Worm (Caenorhabditis elegans) whole organism, L4 larva: Measurements from ENCODE around the gene pmpl-1.
A peak's percentile ranks its signal among the peaks of the same experiment; 100 is the strongest.

Experiments used
- D1046.2 ChIP-seq: fragments of 200-800 bp; sonication (Bioruptor generic); IDR thresholded peaks from 2 replicates; pipeline ENCODE4 v1.3.6; 2022; ENCODE audit warnings: missing genetic modification characterization, missing compliant biosample characterization
- F44E2.7 ChIP-seq: fragments of 200-800 bp; sonication (Bioruptor generic); IDR thresholded peaks from 2 replicates; pipeline ENCODE4 v2.1.2; 2022; ENCODE audit warnings: missing genetic modification characterization, missing compliant biosample characterization
- Y75B8A.6 ChIP-seq: fragments of 200-800 bp; sonication (Bioruptor generic); IDR thresholded peaks from 2 replicates; pipeline ENCODE4 v1.3.6; 2022; ENCODE audit warnings: missing genetic modification reagents, missing genetic modification characterization, missing compliant biosample characterization
- ZK337.2 ChIP-seq: fragments of 200-800 bp; sonication (Bioruptor generic); IDR thresholded peaks from 2 replicates; pipeline ENCODE4 v1.3.6; 2022; ENCODE audit warnings: missing genetic modification reagents, missing genetic modification characterization, missing compliant biosample characterization
- aha-1 ChIP-seq: fragments of 150-350 bp; peaks from one replicate; lab custom pipeline; 2014; ENCODE audit warnings: missing biosample characterization, missing genetic modification characterization
- aly-2 ChIP-seq: sonication (generic microtip); optimal IDR thresholded peaks from 2 replicates; lab custom pipeline; 2018; ENCODE audit warnings: missing biosample characterization, missing genetic modification characterization
- ama-1 ChIP-seq: fragments of 150-350 bp; optimal IDR thresholded peaks from 2 replicates; lab custom pipeline; 2014; ENCODE audit warnings: inconsistent platforms, mixed read lengths
- ceh-62 ChIP-seq: sonication (generic microtip); optimal IDR thresholded peaks from 2 replicates; lab custom pipeline; 2017; ENCODE audit warnings: missing biosample characterization, missing genetic modification characterization
- ceh-82 ChIP-seq: sonication (generic microtip); optimal IDR thresholded peaks from 2 replicates; lab custom pipeline; 2017; ENCODE audit warnings: missing biosample characterization, missing genetic modification characterization
- cey-2 ChIP-seq: sonication (generic microtip); optimal IDR thresholded peaks from 3 replicates; lab custom pipeline; 2017; ENCODE audit warnings: missing genetic modification characterization, mild to moderate bottlenecking, missing compliant biosample characterization, antibody characterized with exemption, borderline replicate concordance; ENCODE audit not compliant: insufficient read depth
- daf-16 ChIP-seq, 3 experiments: sonication (generic microtip); optimal IDR thresholded peaks; 2 replicates each; lab custom pipeline; 2016 to 2017; ENCODE audit warnings: missing genetic modification characterization in 3 of 3, missing genetic modification reagents in 3 of 3, mild to moderate bottlenecking in 2 of 3, missing compliant biosample characterization in 2 of 3, missing biosample characterization in 1 of 3, moderate library complexity in 1 of 3
- daf-19 ChIP-seq: fragments of 200-800 bp; sonication (Bioruptor generic); conservative IDR thresholded peaks from 2 replicates; pipeline ENCODE4 v1.3.6; 2022; ENCODE audit warnings: missing genetic modification characterization, missing compliant biosample characterization
- dmd-6 ChIP-seq: fragments of 200-800 bp; sonication (Bioruptor generic); IDR thresholded peaks from 2 replicates; pipeline ENCODE4 v1.3.6; 2022; ENCODE audit warnings: missing genetic modification reagents, missing genetic modification characterization, missing compliant biosample characterization
- dmd-8 ChIP-seq: fragments of 200-800 bp; sonication (Bioruptor generic); IDR thresholded peaks from 2 replicates; pipeline ENCODE4 v1.3.6; 2022; ENCODE audit warnings: missing genetic modification characterization, missing compliant biosample characterization
- dmd-9 ChIP-seq: fragments of 200-800 bp; sonication (Bioruptor generic); IDR thresholded peaks from 2 replicates; pipeline ENCODE4 v1.3.6; 2022; ENCODE audit warnings: missing genetic modification reagents, missing genetic modification characterization, missing compliant biosample characterization
- dpl-1 ChIP-seq: fragments of 150-350 bp; optimal IDR thresholded peaks from 2 replicates; lab custom pipeline; 2014; ENCODE audit warnings: missing biosample characterization, missing genetic modification reagents, missing genetic modification characterization
- duxl-1 ChIP-seq: sonication (generic microtip); optimal IDR thresholded peaks from 2 replicates; lab custom pipeline; 2016; ENCODE audit warnings: mild to moderate bottlenecking, missing genetic modification characterization, moderate library complexity, missing compliant biosample characterization; ENCODE audit not compliant: poor library complexity
- egl-27 ChIP-seq: sonication (generic microtip); optimal IDR thresholded peaks from 3 replicates; lab custom pipeline; 2017; ENCODE audit warnings: missing biosample characterization, missing genetic modification reagents, missing genetic modification characterization
- fkh-10 ChIP-seq: fragments of 150-350 bp; optimal IDR thresholded peaks from 2 replicates; lab custom pipeline; 2014; ENCODE audit warnings: missing biosample characterization, missing genetic modification reagents, missing genetic modification characterization
- fos-1 ChIP-seq: fragments of 150-350 bp; optimal IDR thresholded peaks from 2 replicates; lab custom pipeline; 2014; ENCODE audit warnings: missing biosample characterization, missing genetic modification characterization
- gei-8 ChIP-seq: fragments of 200-800 bp; sonication (Bioruptor generic); optimal IDR thresholded peaks from 2 replicates; lab custom pipeline; 2018; ENCODE audit warnings: mild to moderate bottlenecking, missing genetic modification characterization, missing compliant biosample characterization
- hif-1 ChIP-seq, 2 experiments: sonication (generic microtip); optimal IDR thresholded peaks; 2 replicates each; lab custom pipeline; 2016 to 2017; ENCODE audit warnings: missing compliant biosample characterization in 2 of 2, missing genetic modification characterization in 2 of 2, missing genetic modification reagents in 2 of 2, missing genotype in 2 of 2, mild to moderate bottlenecking in 1 of 2
- lin-1 ChIP-seq: fragments of 200-800 bp; sonication (Bioruptor generic); IDR thresholded peaks from 2 replicates; pipeline ENCODE4 v1.3.6; 2022; ENCODE audit warnings: missing genetic modification reagents, missing genetic modification characterization, missing compliant biosample characterization
- lin-15B ChIP-seq: fragments of 150-350 bp; sonication (generic microtip); optimal IDR thresholded peaks from 3 replicates; lab custom pipeline; 2014; ENCODE audit warnings: missing biosample characterization, missing genetic modification characterization
- lir-3 ChIP-seq: sonication (generic microtip); optimal IDR thresholded peaks from 2 replicates; lab custom pipeline; 2016; ENCODE audit warnings: mild to moderate bottlenecking, missing genetic modification characterization, missing compliant biosample characterization
- mdl-1 ChIP-seq, 2 experiments: fragments of 150-350 bp in 1 of 2; sonication (generic microtip) in 1 of 2; optimal IDR thresholded peaks; 2 replicates each; lab custom pipeline; 2014 to 2017; ENCODE audit warnings: missing biosample characterization in 2 of 2, missing genetic modification characterization in 2 of 2
- mdt-29 ChIP-seq: fragments of 200-800 bp; sonication (Bioruptor generic); IDR thresholded peaks from 2 replicates; pipeline ENCODE4 v1.3.6; 2022; ENCODE audit warnings: missing genetic modification reagents, missing genetic modification characterization, missing compliant biosample characterization
- mep-1 ChIP-seq: fragments of 150-350 bp; sonication (generic microtip); optimal IDR thresholded peaks from 3 replicates; lab custom pipeline; 2014; ENCODE audit warnings: missing biosample characterization, missing genetic modification characterization
- mes-2 ChIP-seq: sonication (generic microtip); optimal IDR thresholded peaks from 2 replicates; lab custom pipeline; 2016; ENCODE audit warnings: missing genotype, mild to moderate bottlenecking, missing genetic modification characterization, missing compliant biosample characterization; ENCODE audit not compliant: poor library complexity, severe bottlenecking
- mxl-3 ChIP-seq: fragments of 200-800 bp; sonication (Bioruptor generic); optimal IDR thresholded peaks from 2 replicates; lab custom pipeline; 2018; ENCODE audit warnings: mild to moderate bottlenecking, missing genetic modification characterization, missing compliant biosample characterization
- nhr-237 ChIP-seq: sonication (generic microtip); optimal IDR thresholded peaks from 2 replicates; lab custom pipeline; 2017; ENCODE audit warnings: missing biosample characterization, missing genetic modification characterization
- nhr-28 ChIP-seq: fragments of 150-350 bp; optimal IDR thresholded peaks from 2 replicates; lab custom pipeline; 2014; ENCODE audit warnings: missing biosample characterization, missing genetic modification characterization
- nhr-41 ChIP-seq: fragments of 200-800 bp; sonication (Bioruptor generic); IDR thresholded peaks from 2 replicates; pipeline ENCODE4 v1.3.6; 2022; ENCODE audit warnings: missing genetic modification reagents, missing genetic modification characterization, missing compliant biosample characterization
- nhr-77 ChIP-seq: fragments of 150-350 bp; optimal IDR thresholded peaks from 2 replicates; lab custom pipeline; 2014; ENCODE audit warnings: missing biosample characterization, missing genetic modification characterization
- php-3 ChIP-seq: fragments of 200-800 bp; sonication (Bioruptor generic); IDR thresholded peaks from 2 replicates; pipeline ENCODE4 v1.3.6; 2022; ENCODE audit warnings: missing genetic modification reagents, missing genetic modification characterization, missing compliant biosample characterization
- pqm-1 ChIP-seq: sonication (generic microtip); optimal IDR thresholded peaks from 2 replicates; lab custom pipeline; 2017; ENCODE audit warnings: missing biosample characterization, missing genetic modification characterization
- rbr-2 ChIP-seq: sonication (generic microtip); optimal IDR thresholded peaks from 2 replicates; lab custom pipeline; 2016; ENCODE audit warnings: missing genotype, missing genetic modification characterization, missing compliant biosample characterization
- set-16 ChIP-seq: fragments of 200-800 bp; sonication (Bioruptor generic); IDR thresholded peaks from 2 replicates; pipeline ENCODE4 v1.3.6; 2022; ENCODE audit warnings: missing genetic modification reagents, missing genetic modification characterization, missing compliant biosample characterization
- spr-1 ChIP-seq: sonication (generic microtip); optimal IDR thresholded peaks from 2 replicates; lab custom pipeline; 2016; ENCODE audit warnings: mild to moderate bottlenecking, missing genetic modification characterization, missing compliant biosample characterization
- spr-3 ChIP-seq: fragments of 200-800 bp; sonication (Bioruptor generic); optimal IDR thresholded peaks from 2 replicates; lab custom pipeline; 2018; ENCODE audit warnings: mild to moderate bottlenecking, missing genetic modification characterization, missing compliant biosample characterization
- unc-62 ChIP-seq, 3 experiments: fragments of 150-350 bp in 1 of 3; sonication (generic microtip); optimal IDR thresholded peaks in 2 of 3; peaks in 1 of 3; 1 replicate in 1 of 3; 2 replicates in 2 of 3; lab custom pipeline; 2014 to 2017; ENCODE audit warnings: missing biosample characterization in 3 of 3, missing genetic modification characterization in 3 of 3, missing genetic modification reagents in 3 of 3, missing genotype in 1 of 3
- vab-7 ChIP-seq: fragments of 200-800 bp; sonication (Bioruptor generic); IDR thresholded peaks from 2 replicates; pipeline ENCODE4 v1.3.6; 2022; ENCODE audit warnings: missing genetic modification reagents, missing genetic modification characterization, missing compliant biosample characterization
- zip-11 ChIP-seq: fragments of 200-800 bp; sonication (Bioruptor generic); IDR thresholded peaks from 2 replicates; pipeline ENCODE4 v1.3.6; 2022; ENCODE audit warnings: missing genetic modification characterization, missing compliant biosample characterization
- ztf-11 ChIP-seq: fragments of 150-350 bp; optimal IDR thresholded peaks from 2 replicates; lab custom pipeline; 2014; ENCODE audit warnings: missing biosample characterization, missing genetic modification characterization
- ztf-7 ChIP-seq: fragments of 150-350 bp; optimal IDR thresholded peaks from 2 replicates; lab custom pipeline; 2014; ENCODE audit warnings: missing biosample characterization, missing genetic modification characterization

Gene pmpl-1

ce11 chrX:3803314-3803713, 15.5 kb downstream of the pmpl-1 start, which contains the start of gene F35A5.8 (continued):
- peak; percentile 69 for TF ChIP-seq dpl-1 (GFP tag; lab: Kevin White, UChicago)
- TF ChIP-seq zip-11 (GFP tag; lab: Robert Waterston, UW), result no peak

- peak in 1 of 2 experiments; percentile 56 for TF ChIP-seq unc-62 (GFP tag; optimal IDR thresholded peaks at IDR 0.05 in 1 of 2; lab: Kevin White, UChicago)
- TF ChIP-seq unc-62 (tag; optimal IDR thresholded peaks at IDR 0.05; lab: Kevin White, UChicago), result no peak
- no peak for TF ChIP-seq ztf-7 (tag; lab: Kevin White, UChicago)
These were observed 17.0 kb downstream of the pmpl-1 start, which contains the start of gene F35A5.2 for ce11 chrX:3804837-3805236. F35A5.2 (plus strand) TSS chrX:3805137.

ce11 chrX:3807166-3807565, 19.3 kb downstream of the pmpl-1 start, which contains the start of gene F35A5.1:
F35A5.1 (plus strand) TSS chrX:3807466.
- TF ChIP-seq unc-62 (GFP tag; optimal IDR thresholded peaks at IDR 0.05 in 1 of 2; lab: Kevin White, UChicago), result no peak
- no peak for TF ChIP-seq unc-62 (tag; optimal IDR thresholded peaks at IDR 0.05; lab: Kevin White, UChicago)
- TF ChIP-seq D1046.2, result no peak
- no peak for TF ChIP-seq ZK337.2 (GFP tag; lab: Robert Waterston, UW)
- TF ChIP-seq ztf-7 (tag; lab: Kevin White, UChicago), result no peak
- TF ChIP-seq cey-2 (tag; lab: Kevin White, UChicago), result no peak
- TF ChIP-seq mes-2 (tag; lab: Kevin White, UChicago), result no peak
- no peak for TF ChIP-seq dmd-8 (GFP tag; lab: Robert Waterston, UW)
- TF ChIP-seq fos-1, result no peak
- TF ChIP-seq egl-27 (tag; lab: Kevin White, UChicago), result no peak
- TF ChIP-seq ceh-82 (tag; lab: Kevin White, UChicago), result no peak
- TF ChIP-seq daf-16 (GFP tag; optimal IDR thresholded peaks at IDR 0.05; lab: Kevin White, UChicago), result no peak
- no peak for TF ChIP-seq daf-16 (tag; optimal IDR thresholded peaks at IDR 0.05; lab: Kevin White, UChicago)
- TF ChIP-seq F44E2.7 (GFP tag; lab: Robert Waterston, UW), result no peak
- TF ChIP-seq spr-1, result no peak
- TF ChIP-seq Y75B8A.6 (GFP tag; lab: Robert Waterston, UW), result no peak
- TF ChIP-seq spr-3 (GFP tag; lab: Kevin White, UChicago), result no peak
- no peak for TF ChIP-seq lir-3 (tag; lab: Kevin White, UChicago)
- no peak for TF ChIP-seq dmd-9
- TF ChIP-seq, all 104 proteins: peak for 0

ce11 chrX:3814827-3815226, 27.0 kb downstream of the pmpl-1 start:
- TF ChIP-seq nhr-237, result no peak
- TF ChIP-seq lin-1 (GFP tag; lab: Robert Waterston, UW), result no peak
- no peak for TF ChIP-seq ama-1
- TF ChIP-seq aha-1 (tag; lab: Kevin White, UChicago), result no peak
- no peak for TF ChIP-seq ztf-7 (tag; lab: Kevin White, UChicago)
- TF ChIP-seq ztf-11, result no peak
- TF ChIP-seq gei-8 (GFP tag; lab: Kevin White, UChicago), result no peak
- TF ChIP-seq mdl-1 (tag; optimal IDR thresholded peaks at IDR 0.05; lab: Kevin White, UChicago), result peak in 1 of 2 experiments; percentile 11
- TF ChIP-seq nhr-28 (tag; lab: Kevin White, UChicago), result peak; percentile 30
- TF ChIP-seq vab-7, result no peak
- TF ChIP-seq ceh-62 (tag; lab: Kevin White, UChicago), result no peak
- TF ChIP-seq daf-19 (GFP tag; lab: Robert Waterston, UW), result no peak
- no peak for TF ChIP-seq php-3 (GFP tag; lab: Robert Waterston, UW)
- no peak for TF ChIP-seq duxl-1
- TF ChIP-seq mdt-29 (GFP tag; lab: Robert Waterston, UW), result no peak
- no peak for TF ChIP-seq dmd-8 (GFP tag; lab: Robert Waterston, UW)
- TF ChIP-seq daf-16 (GFP tag; optimal IDR thresholded peaks at IDR 0.05; lab: Kevin White, UChicago), result no peak
- peak; percentile 97 for TF ChIP-seq daf-16 (tag; optimal IDR thresholded peaks at IDR 0.05; lab: Kevin White, UChicago)
- TF ChIP-seq aly-2 (tag; lab: Kevin White, UChicago), result no peak
- no peak for TF ChIP-seq fkh-10 (GFP tag; lab: Kevin White, UChicago)
- no peak for TF ChIP-seq rbr-2 (tag; lab: Kevin White, UChicago)
- TF ChIP-seq mep-1 (tag; lab: Kevin White, UChicago), result no peak
- no peak for TF ChIP-seq mxl-3
- no peak for TF ChIP-seq set-16
- TF ChIP-seq nhr-77 (tag; lab: Kevin White, UChicago), result peak; percentile 20
- no peak for TF ChIP-seq nhr-41
- no peak for TF ChIP-seq lin-15B (tag; lab: Kevin White, UChicago)
- TF ChIP-seq hif-1 (tag; optimal IDR thresholded peaks at IDR 0.05; lab: Kevin White, UChicago), result no peak
- no peak for TF ChIP-seq pqm-1 (tag; lab: Kevin White, UChicago)
- peak; percentile 12; the same call in 1 of the 2 replicates for TF ChIP-seq dmd-6 (GFP tag; lab: Robert Waterston, UW)
